Worm (Caenorhabditis elegans): ENCODE data around the gene hpo-34.
A peak's percentile ranks its signal among the peaks of the same experiment; 100 is the strongest.

Gene hpo-34

DNA sequence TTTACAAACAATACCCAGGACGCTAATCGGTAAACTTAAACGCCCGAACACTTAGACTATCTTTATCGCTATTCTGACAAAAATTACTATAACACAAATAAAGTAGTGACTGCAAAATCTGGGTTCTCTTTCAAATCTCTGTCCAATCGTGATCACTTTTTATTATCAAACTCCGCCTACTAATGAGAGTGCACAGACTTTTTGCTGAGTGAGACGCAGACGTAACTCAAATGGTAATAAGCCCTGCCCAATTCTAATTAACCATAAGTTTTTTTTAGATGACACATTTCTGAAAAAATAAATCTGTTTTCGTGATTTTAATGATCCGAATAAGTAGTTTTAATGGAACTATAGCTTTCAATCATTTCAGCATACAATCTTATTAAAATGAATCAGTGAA is 46.5 kb downstream of the hpo-34 start:
- no peak for TF ChIP-seq bed-3 (GFP tag; optimal IDR thresholded peaks at IDR 0.05)
- peak; percentile 6 for TF ChIP-seq ces-1 (GFP tag; optimal IDR thresholded peaks at IDR 0.05)

DNA sequence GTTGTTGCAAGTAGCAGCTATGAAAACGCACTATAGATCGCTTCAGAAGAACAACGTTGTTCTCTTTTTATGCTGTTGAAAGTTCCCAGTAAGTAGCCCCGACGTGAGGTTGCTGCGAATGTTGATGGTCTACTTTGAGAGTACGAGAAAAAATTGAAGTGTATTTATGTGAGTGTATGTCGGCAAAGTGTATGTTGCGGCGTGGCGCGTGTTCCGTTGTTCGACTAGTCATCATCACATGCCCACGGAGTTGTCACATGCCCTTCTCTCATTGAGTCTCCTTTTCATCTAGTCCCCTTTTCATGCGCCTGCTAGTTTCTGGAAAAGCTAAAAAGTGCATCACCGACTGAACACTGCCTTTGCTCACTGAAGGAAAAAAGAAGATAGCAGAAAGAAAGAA is 47.0 kb downstream of the hpo-34 start:
- TF ChIP-seq ceh-43 (GFP tag; optimal IDR thresholded peaks at IDR 0.05) (no peak), ceh-39 (tag; optimal IDR thresholded peaks at IDR 0.05) (no peak), elt-1 (tag; optimal IDR thresholded peaks at IDR 0.05; ENCODE audit: borderline replicate concordance, insufficient read depth) (no peak), mls-2 (tag; optimal IDR thresholded peaks at IDR 0.05) (no peak)

DNA sequence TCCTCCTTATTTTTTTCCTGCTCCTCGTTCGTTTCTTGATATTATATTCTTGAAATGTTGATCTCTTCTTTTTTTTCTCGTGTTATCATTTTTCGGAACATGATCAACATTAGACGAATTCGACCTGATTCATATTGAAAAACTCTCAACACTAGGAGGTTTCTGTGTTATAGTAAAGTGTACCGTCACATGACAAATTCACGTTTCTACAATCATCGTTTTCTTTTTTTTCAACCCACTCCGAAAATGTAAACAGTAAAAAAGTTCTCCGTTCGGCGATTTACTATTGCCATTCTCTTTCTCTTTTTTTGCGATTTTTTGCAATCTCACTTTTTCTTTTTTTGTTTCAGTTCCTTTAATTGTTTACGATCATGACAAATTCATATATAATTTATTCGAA is 47.5 kb downstream of the hpo-34 start:
- TF ChIP-seq mep-1 (tag; optimal IDR thresholded peaks at IDR 0.05) (no peak), nhr-2 (tag; optimal IDR thresholded peaks at IDR 0.05) (no peak), pha-4 (tag; optimal IDR thresholded peaks at IDR 0.05) (no peak)

DNA sequence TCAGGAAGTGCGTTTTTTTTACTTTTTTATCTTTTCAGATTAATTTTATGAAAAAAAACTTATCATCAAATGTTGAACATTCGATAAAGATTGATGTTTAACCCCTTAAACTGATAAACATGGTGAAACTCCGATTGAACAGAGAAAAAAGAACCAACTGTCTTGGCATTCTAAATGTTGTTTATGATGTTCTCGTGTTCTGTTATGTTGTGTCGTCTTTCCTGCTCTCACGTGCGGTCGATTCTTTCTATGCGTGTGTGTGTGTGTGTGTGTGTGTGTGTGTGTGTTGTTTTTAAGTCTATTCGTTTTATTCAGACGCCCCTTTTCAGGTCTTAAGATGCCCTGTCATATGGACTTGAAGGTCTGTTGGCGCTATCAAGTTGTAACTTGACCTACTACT is 49.3 kb downstream of the hpo-34 start:
- no peak for TF ChIP-seq ztf-11 (tag; optimal IDR thresholded peaks at IDR 0.05)
- TF ChIP-seq cnd-1 (tag; optimal IDR thresholded peaks at IDR 0.05) = no peak
- TF ChIP-seq blmp-1 (tag; optimal IDR thresholded peaks at IDR 0.05) = no peak
- TF ChIP-seq mab-5 (tag; optimal IDR thresholded peaks at IDR 0.05) = no peak
- no peak for TF ChIP-seq lsy-2 (tag; optimal IDR thresholded peaks at IDR 0.05)
- no peak for TF ChIP-seq mep-1 (tag; optimal IDR thresholded peaks at IDR 0.05)
- TF ChIP-seq ceh-43 (GFP tag; optimal IDR thresholded peaks at IDR 0.05) = no peak
- no peak for TF ChIP-seq nhr-237 (tag; optimal IDR thresholded peaks at IDR 0.05)
- no peak for TF ChIP-seq bed-3 (GFP tag; optimal IDR thresholded peaks at IDR 0.05)
- no peak for TF ChIP-seq ceh-39 (tag; optimal IDR thresholded peaks at IDR 0.05)
- no peak for TF ChIP-seq nhr-28 (tag; optimal IDR thresholded peaks at IDR 0.05)
- TF ChIP-seq mls-2 (tag; optimal IDR thresholded peaks at IDR 0.05) = no peak
- no peak for TF ChIP-seq ces-1 (GFP tag; optimal IDR thresholded peaks at IDR 0.05)
- TF ChIP-seq sem-2 (GFP tag; optimal IDR thresholded peaks at IDR 0.05) = no peak
- TF ChIP-seq tbx-8 (GFP tag; optimal IDR thresholded peaks at IDR 0.05) = no peak
- no peak for TF ChIP-seq M03D4.4 (tag; optimal IDR thresholded peaks at IDR 0.05)
- no peak for TF ChIP-seq hlh-1 (tag; optimal IDR thresholded peaks at IDR 0.05)
- no peak for TF ChIP-seq flh-1 (GFP tag; optimal IDR thresholded peaks at IDR 0.05)

DNA sequence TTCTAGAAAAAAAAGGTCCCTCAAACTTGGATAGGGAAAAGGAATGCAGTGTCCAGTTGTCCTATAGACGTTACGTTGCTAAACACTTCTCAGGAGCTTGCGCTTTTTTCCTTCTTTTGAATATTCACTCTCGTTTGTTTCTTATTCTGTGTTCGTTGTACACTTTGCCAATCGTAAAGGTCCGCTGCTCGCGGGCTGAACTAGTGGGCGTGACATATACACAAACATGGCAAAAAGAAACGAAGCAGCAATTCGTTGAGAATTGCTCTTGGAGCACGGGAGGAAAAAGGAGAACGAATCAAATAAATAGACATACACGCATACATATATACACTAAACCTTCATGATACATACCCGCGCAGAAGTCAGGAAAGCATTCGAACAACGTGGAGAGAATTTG is 50.1 kb downstream of the hpo-34 start:
- no peak for TF ChIP-seq bed-3 (GFP tag; optimal IDR thresholded peaks at IDR 0.05)
- no peak for TF ChIP-seq unc-39 (tag; optimal IDR thresholded peaks at IDR 0.05)
- TF ChIP-seq sptf-1 (tag; optimal IDR thresholded peaks at IDR 0.05) = no peak
- TF ChIP-seq nhr-2 (tag; optimal IDR thresholded peaks at IDR 0.05) = no peak
- TF ChIP-seq drap-1 (GFP tag; optimal IDR thresholded peaks at IDR 0.05) = no peak
- no peak for TF ChIP-seq pha-4 (tag; optimal IDR thresholded peaks at IDR 0.05)
- no peak for TF ChIP-seq sem-2 (GFP tag; optimal IDR thresholded peaks at IDR 0.05)
- TF ChIP-seq lin-13 (tag; optimal IDR thresholded peaks at IDR 0.05) = no peak
- TF ChIP-seq ham-2 (GFP tag; optimal IDR thresholded peaks at IDR 0.05) = no peak
- no peak for TF ChIP-seq ceh-43 (GFP tag; optimal IDR thresholded peaks at IDR 0.05)
- no peak for TF ChIP-seq lin-32 (GFP tag; optimal IDR thresholded peaks at IDR 0.05)
- no peak for TF ChIP-seq nhr-237 (tag; optimal IDR thresholded peaks at IDR 0.05)
- no peak for TF ChIP-seq nhr-12 (tag; optimal IDR thresholded peaks at IDR 0.05)

DNA sequence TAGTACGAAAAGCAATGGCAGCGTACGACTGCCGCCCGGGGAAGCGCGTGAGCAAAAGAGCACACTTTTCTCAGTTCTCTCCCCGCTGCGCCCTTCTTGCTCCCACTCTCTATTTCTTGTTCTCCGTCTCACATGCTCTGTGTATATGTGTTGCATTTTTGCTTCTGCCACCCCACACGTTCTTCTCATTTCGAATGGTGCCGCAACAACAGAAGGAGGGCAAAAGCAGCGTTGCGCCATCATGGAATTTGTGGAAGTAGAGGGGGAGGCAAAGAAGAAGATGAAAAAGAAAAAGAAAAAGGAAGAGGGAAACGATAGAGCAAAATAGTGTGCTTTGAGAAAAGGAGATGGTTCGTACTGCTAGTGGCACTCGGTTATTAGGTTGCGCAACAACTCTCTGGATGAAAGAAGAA is 51.5 kb downstream of the hpo-34 start:
- TF ChIP-seq nhr-12 (tag; optimal IDR thresholded peaks at IDR 0.05) (no peak), ceh-83 (GFP tag; optimal IDR thresholded peaks at IDR 0.05) (no peak), sem-2 (GFP tag; optimal IDR thresholded peaks at IDR 0.05) (no peak), lsy-2 (tag; optimal IDR thresholded peaks at IDR 0.05) (no peak), blmp-1 (tag; optimal IDR thresholded peaks at IDR 0.05) (no peak), M03D4.4 (tag; optimal IDR thresholded peaks at IDR 0.05) (no peak), nhr-76 (tag; optimal IDR thresholded peaks at IDR 0.05) (no peak), zip-8 (tag; optimal IDR thresholded peaks at IDR 0.05) (no peak), mls-2 (tag; optimal IDR thresholded peaks at IDR 0.05) (peak; percentile 41), ceh-39 (tag; optimal IDR thresholded peaks at IDR 0.05) (no peak), lin-32 (GFP tag; optimal IDR thresholded peaks at IDR 0.05) (no peak), unc-62 (GFP tag; optimal IDR thresholded peaks at IDR 0.05) (peak; percentile 24), ham-2 (GFP tag; optimal IDR thresholded peaks at IDR 0.05) (peak; percentile 5), bed-3 (GFP tag; optimal IDR thresholded peaks at IDR 0.05) (peak; percentile 21), unc-39 (tag; optimal IDR thresholded peaks at IDR 0.05) (no peak), hlh-1 (tag; optimal IDR thresholded peaks at IDR 0.05) (no peak), snpc-4 (tag; optimal IDR thresholded peaks at IDR 0.05) (no peak), nhr-237 (tag; optimal IDR thresholded peaks at IDR 0.05) (peak; percentile 23), unc-120 (tag; optimal IDR thresholded peaks at IDR 0.05; ENCODE audit: poor library complexity, severe bottlenecking) (peak; percentile 90), sptf-1 (tag; optimal IDR thresholded peaks at IDR 0.05) (peak; percentile 8), elt-3 (tag; optimal IDR thresholded peaks at IDR 0.05) (no peak), mep-1 (tag; optimal IDR thresholded peaks at IDR 0.05) (no peak), ces-1 (GFP tag; optimal IDR thresholded peaks at IDR 0.05) (peak; percentile 76)
